Worm (Caenorhabditis elegans) whole organism, L4 larva: ENCODE results near the gene F55G7.4.

ENCODE experiments used
- F10B5.3 ChIP-seq: sonication (generic microtip); optimal IDR thresholded peaks from 2 replicates; lab custom pipeline; 2016; ENCODE audit warnings: mild to moderate bottlenecking, missing genetic modification characterization, missing compliant biosample characterization
- F37D6.2 ChIP-seq: sonication (generic microtip); optimal IDR thresholded peaks from 2 replicates; lab custom pipeline; 2016; ENCODE audit warnings: mild to moderate bottlenecking, missing genetic modification characterization, missing compliant biosample characterization
- F44E2.7 ChIP-seq: fragments of 200-800 bp; sonication (Bioruptor generic); IDR thresholded peaks from 2 replicates; pipeline ENCODE4 v2.1.2; 2022; ENCODE audit warnings: missing genetic modification characterization, missing compliant biosample characterization
- Y5F2A.4 ChIP-seq: fragments of 200-800 bp; sonication (Bioruptor generic); optimal IDR thresholded peaks from 2 replicates; lab custom pipeline; 2018; ENCODE audit warnings: mild to moderate bottlenecking, missing genetic modification characterization, missing compliant biosample characterization
- aha-1 ChIP-seq: fragments of 150-350 bp; peaks from one replicate; lab custom pipeline; 2014; ENCODE audit warnings: missing biosample characterization, missing genetic modification characterization
- ama-1 ChIP-seq: fragments of 150-350 bp; optimal IDR thresholded peaks from 2 replicates; lab custom pipeline; 2014; ENCODE audit warnings: inconsistent platforms, mixed read lengths
- ceh-20 ChIP-seq: fragments of 200-800 bp; sonication (Bioruptor generic); IDR thresholded peaks from 2 replicates; pipeline ENCODE4 v1.3.6; 2022; ENCODE audit warnings: missing genetic modification reagents, missing genetic modification characterization, missing compliant biosample characterization
- ceh-28 ChIP-seq: fragments of 150-350 bp; optimal IDR thresholded peaks from 2 replicates; lab custom pipeline; 2014; ENCODE audit warnings: missing biosample characterization, missing genetic modification reagents, missing genetic modification characterization
- daf-16 ChIP-seq, 3 experiments: sonication (generic microtip); optimal IDR thresholded peaks; 2 replicates each; lab custom pipeline; 2016 to 2017; ENCODE audit warnings: missing genetic modification characterization in 3 of 3, missing genetic modification reagents in 3 of 3, mild to moderate bottlenecking in 2 of 3, missing compliant biosample characterization in 2 of 3, missing biosample characterization in 1 of 3, moderate library complexity in 1 of 3
- daf-8 ChIP-seq: fragments of 200-800 bp; sonication (Bioruptor generic); IDR thresholded peaks from 2 replicates; pipeline ENCODE4 v1.3.6; 2022; ENCODE audit warnings: missing genetic modification characterization, missing compliant biosample characterization
- dmd-6 ChIP-seq: fragments of 200-800 bp; sonication (Bioruptor generic); IDR thresholded peaks from 2 replicates; pipeline ENCODE4 v1.3.6; 2022; ENCODE audit warnings: missing genetic modification reagents, missing genetic modification characterization, missing compliant biosample characterization
- duxl-1 ChIP-seq: sonication (generic microtip); optimal IDR thresholded peaks from 2 replicates; lab custom pipeline; 2016; ENCODE audit warnings: mild to moderate bottlenecking, missing genetic modification characterization, moderate library complexity, missing compliant biosample characterization; ENCODE audit not compliant: poor library complexity
- dve-1 ChIP-seq: sonication (generic microtip); optimal IDR thresholded peaks from 2 replicates; lab custom pipeline; 2017; ENCODE audit warnings: antibody characterized with exemption, mild to moderate bottlenecking, missing genetic modification characterization, missing compliant biosample characterization; ENCODE audit not compliant: insufficient read depth
- egl-27 ChIP-seq: sonication (generic microtip); optimal IDR thresholded peaks from 3 replicates; lab custom pipeline; 2017; ENCODE audit warnings: missing biosample characterization, missing genetic modification reagents, missing genetic modification characterization
- fos-1 ChIP-seq: fragments of 150-350 bp; optimal IDR thresholded peaks from 2 replicates; lab custom pipeline; 2014; ENCODE audit warnings: missing biosample characterization, missing genetic modification characterization
- hlh-11 ChIP-seq: fragments of 200-800 bp; sonication (Bioruptor generic); optimal IDR thresholded peaks from 2 replicates; lab custom pipeline; 2018; ENCODE audit warnings: mild to moderate bottlenecking, missing genetic modification characterization, missing compliant biosample characterization
- hlh-30 ChIP-seq: sonication (generic microtip); optimal IDR thresholded peaks from 2 replicates; lab custom pipeline; 2017; ENCODE audit warnings: antibody characterized with exemption, mild to moderate bottlenecking, missing genetic modification characterization, missing compliant biosample characterization; ENCODE audit not compliant: insufficient read depth
- hmg-1.1 ChIP-seq: fragments of 200-800 bp; sonication (Bioruptor generic); IDR thresholded peaks from 2 replicates; pipeline ENCODE4 v1.3.6; 2022; ENCODE audit warnings: missing genetic modification reagents, missing genetic modification characterization, missing compliant biosample characterization
- jun-1 ChIP-seq: fragments of 150-350 bp; optimal IDR thresholded peaks from 2 replicates; lab custom pipeline; 2014; ENCODE audit warnings: missing biosample characterization, missing genetic modification reagents, missing genetic modification characterization
- lin-1 ChIP-seq: fragments of 200-800 bp; sonication (Bioruptor generic); IDR thresholded peaks from 2 replicates; pipeline ENCODE4 v1.3.6; 2022; ENCODE audit warnings: missing genetic modification reagents, missing genetic modification characterization, missing compliant biosample characterization
- lin-38 ChIP-seq: fragments of 200-800 bp; sonication (Bioruptor generic); IDR thresholded peaks from 2 replicates; pipeline ENCODE4 v1.3.6; 2022; ENCODE audit warnings: missing genetic modification reagents, missing genetic modification characterization, missing compliant biosample characterization
- madf-5 ChIP-seq, 2 experiments: fragments of 200-800 bp; sonication (Bioruptor generic); IDR thresholded peaks; 2 replicates each; pipeline ENCODE4 v1.3.6; 2022; ENCODE audit warnings: missing compliant biosample characterization in 2 of 2, missing genetic modification characterization in 2 of 2
- mdl-1 ChIP-seq, 2 experiments: fragments of 150-350 bp in 1 of 2; sonication (generic microtip) in 1 of 2; optimal IDR thresholded peaks; 2 replicates each; lab custom pipeline; 2014 to 2017; ENCODE audit warnings: missing biosample characterization in 2 of 2, missing genetic modification characterization in 2 of 2
- mes-2 ChIP-seq: sonication (generic microtip); optimal IDR thresholded peaks from 2 replicates; lab custom pipeline; 2016; ENCODE audit warnings: missing genotype, mild to moderate bottlenecking, missing genetic modification characterization, missing compliant biosample characterization; ENCODE audit not compliant: poor library complexity, severe bottlenecking
- nhr-111 ChIP-seq: fragments of 200-800 bp; sonication (Bioruptor generic); optimal IDR thresholded peaks from 2 replicates; lab custom pipeline; 2018; ENCODE audit warnings: mild to moderate bottlenecking, missing genetic modification characterization, missing compliant biosample characterization
- nhr-237 ChIP-seq: sonication (generic microtip); optimal IDR thresholded peaks from 2 replicates; lab custom pipeline; 2017; ENCODE audit warnings: missing biosample characterization, missing genetic modification characterization
- nhr-28 ChIP-seq: fragments of 150-350 bp; optimal IDR thresholded peaks from 2 replicates; lab custom pipeline; 2014; ENCODE audit warnings: missing biosample characterization, missing genetic modification characterization
- nhr-77 ChIP-seq: fragments of 150-350 bp; optimal IDR thresholded peaks from 2 replicates; lab custom pipeline; 2014; ENCODE audit warnings: missing biosample characterization, missing genetic modification characterization
- pha-4 ChIP-seq, 2 experiments: fragments of 150-350 bp in 1 of 2; fragments of 200-800 bp in 1 of 2; sonication (Bioruptor generic) in 1 of 2; IDR thresholded peaks in 1 of 2; optimal IDR thresholded peaks in 1 of 2; 2 replicates each; pipeline versions ENCODE4 v1.3.6 to Lab custom; 2014 to 2022; ENCODE audit warnings: missing genetic modification characterization in 2 of 2, missing genetic modification reagents in 2 of 2, missing biosample characterization in 1 of 2, missing compliant biosample characterization in 1 of 2
- php-3 ChIP-seq: fragments of 200-800 bp; sonication (Bioruptor generic); IDR thresholded peaks from 2 replicates; pipeline ENCODE4 v1.3.6; 2022; ENCODE audit warnings: missing genetic modification reagents, missing genetic modification characterization, missing compliant biosample characterization
- pqm-1 ChIP-seq: sonication (generic microtip); optimal IDR thresholded peaks from 2 replicates; lab custom pipeline; 2017; ENCODE audit warnings: missing biosample characterization, missing genetic modification characterization
- tra-1 ChIP-seq: fragments of 200-800 bp; sonication (Bioruptor generic); IDR thresholded peaks from 2 replicates; pipeline ENCODE4 v1.3.6; 2022; ENCODE audit warnings: missing genetic modification reagents, missing genetic modification characterization, missing compliant biosample characterization
- zag-1 ChIP-seq: fragments of 150-350 bp; optimal IDR thresholded peaks from 2 replicates; lab custom pipeline; 2014; ENCODE audit warnings: missing biosample characterization, missing genetic modification characterization
- zfp-2 ChIP-seq: sonication (generic microtip); optimal IDR thresholded peaks from 2 replicates; lab custom pipeline; 2016; ENCODE audit warnings: mild to moderate bottlenecking, missing genetic modification characterization, missing compliant biosample characterization
- ztf-7 ChIP-seq: fragments of 150-350 bp; optimal IDR thresholded peaks from 2 replicates; lab custom pipeline; 2014; ENCODE audit warnings: missing biosample characterization, missing genetic modification characterization

Gene F55G7.4

ce11 chrX:11907263-11907662 is 20.4 kb upstream of the F55G7.4 start, which contains the start of gene Y62H9A.11 (continued):
- no peak for TF ChIP-seq mes-2 (tag; lab: Kevin White, UChicago)
- TF ChIP-seq ama-1 = no peak
- no peak for TF ChIP-seq daf-8 (GFP tag; lab: Robert Waterston, UW)
- TF ChIP-seq fos-1 = no peak
- no peak for TF ChIP-seq madf-5 (GFP tag; IDR thresholded peaks at IDR 0.05; lab: Robert Waterston, UW)
- TF ChIP-seq, all 104 proteins: peak for 0

- no peak for TF ChIP-seq daf-16 (GFP tag; optimal IDR thresholded peaks at IDR 0.05; lab: Kevin White, UChicago)
- TF ChIP-seq daf-16 (tag; optimal IDR thresholded peaks at IDR 0.05; lab: Kevin White, UChicago) = peak; percentile 55
- peak; percentile 70 for TF ChIP-seq aha-1
- TF ChIP-seq egl-27 = no peak
- no peak for TF ChIP-seq Y5F2A.4 (GFP tag; lab: Kevin White, UChicago)
- peak; percentile 16 for TF ChIP-seq pqm-1 (tag; lab: Kevin White, UChicago)
- TF ChIP-seq, all 104 proteins: peak for 3
Observed at ce11 chrX:11908226-11908625, 19.5 kb upstream of the F55G7.4 start.

ce11 chrX:11909168-11909567 is 18.5 kb upstream of the F55G7.4 start:
- no peak for TF ChIP-seq ceh-20 (GFP tag; lab: Robert Waterston, UW)
- TF ChIP-seq lin-1 (GFP tag; lab: Robert Waterston, UW) = 0 out of 2 replicates have a peak, but pooled peaks have one; percentile 29
- TF ChIP-seq php-3 = peak; percentile 90
- peak; percentile 62 for TF ChIP-seq dve-1 (tag; lab: Kevin White, UChicago)
- no peak for TF ChIP-seq F37D6.2 (tag; lab: Kevin White, UChicago)
- peak; percentile 67 for TF ChIP-seq dmd-6 (GFP tag; lab: Robert Waterston, UW)
- TF ChIP-seq tra-1 (GFP tag; lab: Robert Waterston, UW) = peak; percentile 55; the same call in 1 of the 2 replicates
- peak; percentile 61 for TF ChIP-seq nhr-28 (tag; lab: Kevin White, UChicago)
- TF ChIP-seq nhr-77 (tag; lab: Kevin White, UChicago) = peak; percentile 85
- TF ChIP-seq pqm-1 (tag; lab: Kevin White, UChicago) = peak; percentile 89
- TF ChIP-seq daf-16 (GFP tag; optimal IDR thresholded peaks at IDR 0.05; lab: Kevin White, UChicago) = no peak
- TF ChIP-seq daf-16 (tag; optimal IDR thresholded peaks at IDR 0.05; lab: Kevin White, UChicago) = peak; percentile 94

- peak; percentile 6 for TF ChIP-seq aha-1
- no peak for TF ChIP-seq hmg-1.1 (GFP tag; lab: Robert Waterston, UW)
- TF ChIP-seq dmd-6 (GFP tag; lab: Robert Waterston, UW) = peak; percentile 33; the same call in 1 of the 2 replicates
- peak; percentile 28 for TF ChIP-seq hlh-11 (tag; lab: Kevin White, UChicago)
- TF ChIP-seq dve-1 (tag; lab: Kevin White, UChicago) = peak; percentile 18
- TF ChIP-seq daf-16 (GFP tag; optimal IDR thresholded peaks at IDR 0.05; lab: Kevin White, UChicago) = no peak
- TF ChIP-seq daf-16 (tag; optimal IDR thresholded peaks at IDR 0.05; lab: Kevin White, UChicago) = peak; percentile 58
- no peak for TF ChIP-seq zag-1 (tag; lab: Kevin White, UChicago)
- no peak for TF ChIP-seq F44E2.7
- peak in 1 of 2 experiments; percentile 25 for TF ChIP-seq mdl-1 (tag; optimal IDR thresholded peaks at IDR 0.05; lab: Kevin White, UChicago)
- TF ChIP-seq pqm-1 (tag; lab: Kevin White, UChicago) = peak; percentile 17
- TF ChIP-seq hlh-30 (tag; lab: Kevin White, UChicago) = no peak
- TF ChIP-seq nhr-28 (tag; lab: Kevin White, UChicago) = peak; percentile 19
Observed at ce11 chrX:11910046-11910445, 17.6 kb upstream of the F55G7.4 start, which contains the start of gene Y62H9A.15. Y62H9A.15 (minus strand) TSS chrX:11910145.

ce11 chrX:11913824-11914223 is 13.9 kb upstream of the F55G7.4 start, which contains the start of gene Y62H9A.12:
Y62H9A.12 (plus strand) TSS chrX:11914124.
- TF ChIP-seq zfp-2 (no peak), dmd-6 (GFP tag; lab: Robert Waterston, UW) (no peak), duxl-1 (tag; lab: Kevin White, UChicago) (no peak), pha-4 (GFP tag; IDR thresholded peaks at IDR 0.05; lab: Robert Waterston, UW) (no peak), pha-4 (tag; optimal IDR thresholded peaks at IDR 0.05; lab: Kevin White, UChicago) (no peak), ztf-7 (tag; lab: Kevin White, UChicago) (no peak), ceh-28 (tag; lab: Kevin White, UChicago) (no peak), hmg-1.1 (GFP tag; lab: Robert Waterston, UW) (no peak), nhr-111 (GFP tag; lab: Kevin White, UChicago) (no peak), nhr-237 (tag; lab: Kevin White, UChicago) (no peak), lin-38 (GFP tag; lab: Robert Waterston, UW) (no peak), hlh-30 (tag; lab: Kevin White, UChicago) (no peak), jun-1 (tag; lab: Kevin White, UChicago) (no peak), fos-1 (no peak), F10B5.3 (tag; lab: Kevin White, UChicago) (no peak)
